Worm (Caenorhabditis elegans): Measurements from ENCODE around the gene H08J19.1.

The H08J19.1 gene

ce11 chrX:15633964-15634363, 8.8 kb upstream of the H08J19.1 start:
- peak; percentile 31 for TF ChIP-seq somi-1 (GFP tag; optimal IDR thresholded peaks at IDR 0.05)
- TF ChIP-seq B0261.1 (tag; optimal IDR thresholded peaks at IDR 0.05) = no peak
- no peak for TF ChIP-seq K11D2.4 (GFP tag; IDR thresholded peaks at IDR 0.05)
- TF ChIP-seq egrh-3 (GFP tag; IDR thresholded peaks at IDR 0.05) = no peak
- no peak for TF ChIP-seq unc-62 (GFP tag; optimal IDR thresholded peaks at IDR 0.05)

ce11 chrX:15635107-15635506, 7.6 kb upstream of the H08J19.1 start:
- TF ChIP-seq dox-1 (GFP tag; IDR thresholded peaks at IDR 0.05) = 0 out of 2 replicates have a peak, but pooled peaks have one; percentile 30
- peak; percentile 95 for TF ChIP-seq hsf-1 (GFP tag; IDR thresholded peaks at IDR 0.05)
- 0 out of 2 replicates have a peak, but pooled peaks have one; percentile 14 for TF ChIP-seq B0019.2 (GFP tag; conservative IDR thresholded peaks at IDR 0.05)

ce11 chrX:15640603-15641002, 2.1 kb upstream of the H08J19.1 start, which contains the start of gene K09E9.7:
K09E9.7 (plus strand) TSS chrX:15640903.
- no peak for TF ChIP-seq ztf-6 (GFP tag; IDR thresholded peaks at IDR 0.05)
- no peak for TF ChIP-seq lin-40 (tag; optimal IDR thresholded peaks at IDR 0.05)
- TF ChIP-seq lin-35 (GFP tag; optimal IDR thresholded peaks at IDR 0.05) = no peak
- no peak for TF ChIP-seq ceh-27 (GFP tag; optimal IDR thresholded peaks at IDR 0.05)
- no peak for TF ChIP-seq ZK185.1 (tag; optimal IDR thresholded peaks at IDR 0.05; ENCODE audit: poor library complexity, severe bottlenecking)
- no peak for TF ChIP-seq ztf-26 (tag; optimal IDR thresholded peaks at IDR 0.05)
- TF ChIP-seq unc-62 (GFP tag; optimal IDR thresholded peaks at IDR 0.05) = no peak
- no peak for TF ChIP-seq somi-1 (GFP tag; optimal IDR thresholded peaks at IDR 0.05)
- no peak for TF ChIP-seq C17E4.6 (GFP tag; IDR thresholded peaks at IDR 0.05)
- TF ChIP-seq cebp-2 (GFP tag; IDR thresholded peaks at IDR 0.05) = no peak
- no peak for TF ChIP-seq F57C9.4 (tag; optimal IDR thresholded peaks at IDR 0.05)
- TF ChIP-seq nhr-27 (tag; optimal IDR thresholded peaks at IDR 0.05) = no peak
- no peak for TF ChIP-seq dpl-1 (GFP tag; optimal IDR thresholded peaks at IDR 0.05)
- no peak for TF ChIP-seq madf-8 (GFP tag; conservative IDR thresholded peaks at IDR 0.05)

ce11 chrX:15641380-15641779, 1.4 kb upstream of the H08J19.1 start:
- no peak for TF ChIP-seq efl-1 (GFP tag; optimal IDR thresholded peaks at IDR 0.05)
- no peak for TF ChIP-seq nhr-27 (tag; optimal IDR thresholded peaks at IDR 0.05)
- TF ChIP-seq ztf-6 (GFP tag; IDR thresholded peaks at IDR 0.05) = no peak
- no peak for TF ChIP-seq lin-40 (tag; optimal IDR thresholded peaks at IDR 0.05)
- TF ChIP-seq snpc-1.1 (tag; optimal IDR thresholded peaks at IDR 0.05; ENCODE audit: insufficient read depth) = no peak
- no peak for TF ChIP-seq lir-1 (GFP tag; conservative IDR thresholded peaks at IDR 0.05)

ce11 chrX:15647276-15647675, 4.5 kb downstream of the H08J19.1 start, which contains the start of gene F59D12.5:
F59D12.5 (minus strand) TSS chrX:15647369.
- TF ChIP-seq F23B12.7 (tag; optimal IDR thresholded peaks at IDR 0.05; ENCODE audit: insufficient read depth) (no peak), attf-3 (GFP tag; conservative IDR thresholded peaks at IDR 0.05) (peak; percentile 86)

ce11 chrX:15650428-15650827, 7.7 kb downstream of the H08J19.1 start:
- no peak for TF ChIP-seq D2030.7 (GFP tag; IDR thresholded peaks at IDR 0.05)
- no peak for TF ChIP-seq ama-1 (optimal IDR thresholded peaks at IDR 0.05)
- TF ChIP-seq ama-1 (GFP tag; optimal IDR thresholded peaks at IDR 0.05) = no peak
- TF ChIP-seq hmg-20 (GFP tag; IDR thresholded peaks at IDR 0.05) = no peak
- TF ChIP-seq lag-1 (GFP tag; IDR thresholded peaks at IDR 0.05) = 0 out of 2 replicates have a peak, but pooled peaks have one; percentile 48
- 0 out of 2 replicates have a peak, but pooled peaks have one; percentile 8 for TF ChIP-seq attf-3 (GFP tag; conservative IDR thresholded peaks at IDR 0.05)
- TF ChIP-seq repo-1 (tag; optimal IDR thresholded peaks at IDR 0.05) = no peak
- no peak for TF ChIP-seq T07F8.4 (tag; optimal IDR thresholded peaks at IDR 0.05)
- TF ChIP-seq ceh-91 (GFP tag; IDR thresholded peaks at IDR 0.05) = no peak
- no peak for TF ChIP-seq ceh-58 (GFP tag; IDR thresholded peaks at IDR 0.05)
- TF ChIP-seq rpc-1 (optimal IDR thresholded peaks at IDR 0.05) = no peak
- peak; percentile 9 for TF ChIP-seq rpc-1 (tag; optimal IDR thresholded peaks at IDR 0.05)
- peak; percentile 94 for TF ChIP-seq zfh-2 (GFP tag; conservative IDR thresholded peaks at IDR 0.05)
- TF ChIP-seq athp-1 (tag; optimal IDR thresholded peaks at IDR 0.05) = no peak
- no peak for TF ChIP-seq snpc-4 (GFP tag; optimal IDR thresholded peaks at IDR 0.05)
- peak in 2 of 4 experiments; percentile 59 to 76 for TF ChIP-seq snpc-4 (tag; optimal IDR thresholded peaks at IDR 0.05)
- TF ChIP-seq mcd-1 (GFP tag; IDR thresholded peaks at IDR 0.05) = no peak
- TF ChIP-seq F57A8.1 (GFP tag; optimal IDR thresholded peaks at IDR 0.05) = no peak
